Fruit fly (Drosophila melanogaster): ENCODE data around the gene CG15445.

dm6 chrX:21126790-21127189 is 9.8 kb downstream of the CG15445 start:
- TF ChIP-seq kay (GFP tag; ENCODE audit: borderline replicate concordance) (no peak), cic (GFP tag; optimal IDR thresholded peaks at IDR 0.05) (no peak), Clk (GFP tag; optimal IDR thresholded peaks at IDR 0.05) (no peak), Hr96 (GFP tag; optimal IDR thresholded peaks at IDR 0.05) (no peak), pad (GFP tag; optimal IDR thresholded peaks at IDR 0.05) (no peak), CG12768 (GFP tag; optimal IDR thresholded peaks at IDR 0.05) (no peak), CG33017 (tag; optimal IDR thresholded peaks at IDR 0.05) (no peak), tj (GFP tag; optimal IDR thresholded peaks at IDR 0.05) (no peak)
